Fruit fly (Drosophila melanogaster): Measurements from ENCODE around the gene CG4367.
A peak's percentile ranks its signal among the peaks of the same experiment; 100 is the strongest.

Gene CG4367

DNA sequence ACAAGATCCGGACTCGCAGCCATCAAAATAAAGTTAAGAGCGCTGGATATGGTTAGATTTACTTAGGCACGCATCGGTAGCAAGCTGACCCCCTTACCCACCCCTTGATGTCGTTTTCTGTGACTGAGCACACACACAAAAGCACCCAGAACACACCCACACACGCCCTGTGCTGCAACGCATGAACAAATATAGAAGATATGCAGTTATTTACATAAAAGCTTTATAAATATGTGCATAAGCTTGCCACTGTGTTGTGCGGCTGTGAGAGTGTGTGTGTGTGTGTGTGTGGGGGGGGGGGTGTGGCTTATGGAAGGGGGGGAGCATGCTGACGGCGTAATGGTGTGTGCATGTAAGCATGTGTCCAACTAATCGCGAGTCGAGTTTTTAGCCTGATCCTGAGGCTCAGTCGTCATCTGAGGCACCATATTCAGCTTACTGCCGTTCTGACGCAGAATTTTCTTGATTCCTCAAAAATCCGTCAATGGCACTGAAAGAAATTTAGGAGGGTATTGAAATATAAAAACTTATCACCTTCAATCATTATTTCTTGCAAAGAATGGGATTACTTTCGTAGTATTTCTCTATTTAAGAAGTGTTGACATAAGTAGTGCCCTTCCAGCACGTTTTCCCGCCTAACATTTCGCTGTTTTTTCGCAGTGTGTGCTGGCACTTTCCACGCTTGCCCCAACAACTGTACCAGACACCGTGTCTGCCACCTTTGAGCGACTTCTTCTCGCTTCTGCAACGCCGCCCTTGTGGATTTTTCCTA is 18.9 kb downstream of the CG4367 start (continued):
- TF ChIP-seq CkIIα-i1 (GFP tag; IDR thresholded peaks at IDR 0.05) (no peak), Nf-YA (GFP tag; IDR thresholded peaks at IDR 0.05) (peak; percentile 61), CG30431 (GFP tag; optimal IDR thresholded peaks at IDR 0.05) (no peak), tna (GFP tag; IDR thresholded peaks at IDR 0.05; ENCODE audit: partially characterized antibody) (no peak), tap (tag; optimal IDR thresholded peaks at IDR 0.05) (peak; percentile 62), pnt (GFP tag; optimal IDR thresholded peaks at IDR 0.05) (peak; percentile 13), Trl (optimal IDR thresholded peaks at IDR 0.05) (no peak), Trl (GFP tag; optimal IDR thresholded peaks at IDR 0.05) (peak; percentile 69), ara (GFP tag; IDR thresholded peaks at IDR 0.05) (peak; percentile 26; the same call in 1 of the 2 replicates), Dll (GFP tag; IDR thresholded peaks at IDR 0.05; ENCODE audit: partially characterized antibody) (no peak), CG10565 (GFP tag; optimal IDR thresholded peaks at IDR 0.05) (no peak), CG18476 (GFP tag; optimal IDR thresholded peaks at IDR 0.05) (peak; percentile 52), twi (tag; optimal IDR thresholded peaks at IDR 0.05) (peak; percentile 25), cg (GFP tag; optimal IDR thresholded peaks at IDR 0.05) (peak; percentile 46), ase (GFP tag; IDR thresholded peaks at IDR 0.05) (0 out of 3 replicates have a peak, but pooled peaks have one; percentile 25), tx (GFP tag; optimal IDR thresholded peaks at IDR 0.05) (no peak), Atf3 (GFP tag; optimal IDR thresholded peaks at IDR 0.05) (peak; percentile 19), ssp (GFP tag; IDR thresholded peaks at IDR 0.05) (0 out of 2 replicates have a peak, but pooled peaks have one; percentile 18), CG11085 (GFP tag; IDR thresholded peaks at IDR 0.05) (no peak), CG15269 (tag; optimal IDR thresholded peaks at IDR 0.05) (no peak), CG10431 (GFP tag; optimal IDR thresholded peaks at IDR 0.05) (peak; percentile 81), CG9817 (tag; optimal IDR thresholded peaks at IDR 0.05) (peak; percentile 35), fru (optimal IDR thresholded peaks at IDR 0.05) (no peak), CG17328 (GFP tag; IDR thresholded peaks at IDR 0.05) (peak; percentile 80), NK7.1 (GFP tag; optimal IDR thresholded peaks at IDR 0.05) (peak; percentile 47), CG31224 (GFP tag; IDR thresholded peaks at IDR 0.05) (no peak), CG14860 (GFP tag; IDR thresholded peaks at IDR 0.05; ENCODE audit: partially characterized antibody) (no peak), scrt (GFP tag; optimal IDR thresholded peaks at IDR 0.05) (peak; percentile 37), CG7556 (GFP tag; optimal IDR thresholded peaks at IDR 0.05) (peak; percentile 49), E2f2 (GFP tag; IDR thresholded peaks at IDR 0.05) (0 out of 2 replicates have a peak, but pooled peaks have one; percentile 12), CG18764 (GFP tag; optimal IDR thresholded peaks at IDR 0.05) (peak; percentile 70), CG9215 (GFP tag; IDR thresholded peaks at IDR 0.05) (no peak), CG34422 (GFP tag; IDR thresholded peaks at IDR 0.05) (no peak), CG6813 (GFP tag; optimal IDR thresholded peaks at IDR 0.05) (peak; percentile 90), sens-2 (GFP tag; IDR thresholded peaks at IDR 0.05) (peak; percentile 41; the same call in 1 of the 2 replicates), exex (tag; optimal IDR thresholded peaks at IDR 0.05) (no peak), Ets65A (GFP tag) (peak; percentile 38), dysf (GFP tag; IDR thresholded peaks at IDR 0.05) (peak; percentile 39; the same call in 1 of the 3 replicates), HLH4C (GFP tag; IDR thresholded peaks at IDR 0.05; ENCODE audit: partially characterized antibody) (no peak), bowl (GFP tag; IDR thresholded peaks at IDR 0.05) (0 out of 2 replicates have a peak, but pooled peaks have one; percentile 27), Poxn (GFP tag; IDR thresholded peaks at IDR 0.05) (no peak), dan (GFP tag; IDR thresholded peaks at IDR 0.05) (no peak), TFAM (GFP tag; optimal IDR thresholded peaks at IDR 0.05) (peak; percentile 26), ham (GFP tag; IDR thresholded peaks at IDR 0.05) (no peak), CG12942 (GFP tag; optimal IDR thresholded peaks at IDR 0.05) (peak; percentile 8), sd (tag; optimal IDR thresholded peaks at IDR 0.05) (no peak), CG11247 (GFP tag; IDR thresholded peaks at IDR 0.05) (peak; percentile 25; the same call in 1 of the 2 replicates), nom (GFP tag; optimal IDR thresholded peaks at IDR 0.05) (peak; percentile 10), knrl (GFP tag; IDR thresholded peaks at IDR 0.05; ENCODE audit: partially characterized antibody) (no peak), CG10366 (GFP tag; IDR thresholded peaks at IDR 0.05) (peak; percentile 33; the same call in 1 of the 2 replicates)
